Fruit fly (Drosophila melanogaster) whole organism, embryonic: Measurements from ENCODE around the gene nmo.

Source experiments
- Abd-B ChIP-seq: fragments of 200-800 bp; sonication (Bioruptor generic); optimal IDR thresholded peaks from 2 replicates; lab custom pipeline; 2018; ENCODE audit warnings: missing biosample characterization, mild to moderate bottlenecking, missing genetic modification characterization, moderate library complexity
- Antp ChIP-seq: fragments of 200-800 bp; sonication (Bioruptor generic); optimal IDR thresholded peaks from 3 replicates; lab custom pipeline; 2016; ENCODE audit warnings: missing biosample characterization, missing genetic modification characterization
- Bdp1 ChIP-seq: fragments of 200-800 bp; sonication (Bioruptor generic); optimal IDR thresholded peaks from 3 replicates; lab custom pipeline; 2016; ENCODE audit warnings: missing biosample characterization, missing genetic modification characterization
- Blimp-1 ChIP-seq: fragments of 200-800 bp; sonication (Bioruptor generic); optimal IDR thresholded peaks from 3 replicates; lab custom pipeline; 2018; ENCODE audit warnings: missing biosample characterization, missing genetic modification characterization, mild to moderate bottlenecking, moderate library complexity, missing genetic modification reagents
- CG10147 ChIP-seq: fragments of 200-800 bp; sonication (Bioruptor generic); optimal IDR thresholded peaks from 2 replicates; lab custom pipeline; 2019; ENCODE audit warnings: missing biosample characterization, mild to moderate bottlenecking, missing genetic modification characterization, moderate library complexity
- CG11695 ChIP-seq: fragments of 200-800 bp; sonication (Bioruptor generic); IDR thresholded peaks from 3 replicates; pipeline ENCODE4 v1.3.6; 2022; ENCODE audit warnings: missing biosample characterization, missing genetic modification characterization
- CG12219 ChIP-seq: fragments of 200-800 bp; sonication (Bioruptor generic); optimal IDR thresholded peaks from 3 replicates; lab custom pipeline; 2018; ENCODE audit warnings: missing biosample characterization, mild to moderate bottlenecking, missing genetic modification characterization
- CG12236 ChIP-seq: fragments of 200-800 bp; sonication (Bioruptor generic); optimal IDR thresholded peaks from 2 replicates; lab custom pipeline; 2016; ENCODE audit warnings: missing biosample characterization, missing genetic modification characterization
- CG13424 ChIP-seq: fragments of 200-800 bp; sonication (Bioruptor generic); optimal IDR thresholded peaks from 2 replicates; lab custom pipeline; 2019; ENCODE audit warnings: missing biosample characterization, mild to moderate bottlenecking, missing genetic modification characterization, moderate library complexity
- CG13624 ChIP-seq: fragments of 200-800 bp; sonication (Bioruptor generic); optimal IDR thresholded peaks from 2 replicates; lab custom pipeline; 2016; ENCODE audit warnings: missing biosample characterization, missing genetic modification characterization
- CG15073 ChIP-seq: fragments of 200-800 bp; sonication (Bioruptor generic); optimal IDR thresholded peaks from 2 replicates; lab custom pipeline; 2016; ENCODE audit warnings: missing biosample characterization, missing genetic modification characterization
- CG17328 ChIP-seq: fragments of 200-800 bp; sonication (Bioruptor generic); IDR thresholded peaks from 2 replicates; pipeline ENCODE4 v1.3.6; 2022; ENCODE audit warnings: missing biosample characterization, missing genetic modification characterization
- CG17361 ChIP-seq: fragments of 200-800 bp; sonication (Bioruptor generic); IDR thresholded peaks from 3 replicates; pipeline ENCODE4 v1.3.6; 2022; ENCODE audit warnings: missing biosample characterization, missing genetic modification characterization
- CG17912 ChIP-seq: fragments of 200-800 bp; sonication (Bioruptor generic); optimal IDR thresholded peaks from 2 replicates; lab custom pipeline; 2018; ENCODE audit warnings: missing biosample characterization, mild to moderate bottlenecking, missing genetic modification characterization
- CG18764 ChIP-seq: fragments of 200-800 bp; sonication (Bioruptor generic); optimal IDR thresholded peaks from 3 replicates; lab custom pipeline; 2016; ENCODE audit warnings: missing biosample characterization, missing genetic modification characterization
- CG2712 ChIP-seq: fragments of 200-800 bp; optimal IDR thresholded peaks from 3 replicates; lab custom pipeline; 2019; ENCODE audit warnings: missing biosample characterization, mild to moderate bottlenecking, missing genetic modification characterization, moderate library complexity
- CG2889 ChIP-seq: fragments of 200-800 bp; sonication (Bioruptor generic); IDR thresholded peaks from 3 replicates; pipeline ENCODE4 v1.3.6; 2022; ENCODE audit warnings: missing biosample characterization, missing genetic modification characterization
- CG43689 ChIP-seq: fragments of 200-800 bp; sonication (Bioruptor generic); IDR thresholded peaks from 2 replicates; pipeline ENCODE4 v1.3.6; 2022; ENCODE audit warnings: missing biosample characterization, missing genetic modification characterization
- CG6791 ChIP-seq: fragments of 200-800 bp; sonication (Bioruptor generic); IDR thresholded peaks from 3 replicates; pipeline ENCODE4 v1.3.6; 2022; ENCODE audit warnings: missing biosample characterization, missing genetic modification characterization; ENCODE audit not compliant: partially characterized antibody
- CG7839 ChIP-seq: fragments of 200-800 bp; sonication (Bioruptor generic); optimal IDR thresholded peaks from 3 replicates; lab custom pipeline; 2018; ENCODE audit warnings: missing biosample characterization, mild to moderate bottlenecking, missing genetic modification characterization, moderate library complexity
- CG9437 ChIP-seq: fragments of 200-800 bp; sonication (Bioruptor generic); optimal IDR thresholded peaks from 2 replicates; lab custom pipeline; 2018; ENCODE audit warnings: missing biosample characterization, mild to moderate bottlenecking, missing genetic modification characterization
- CG9797 ChIP-seq: fragments of 200-800 bp; sonication (Bioruptor generic); optimal IDR thresholded peaks from 3 replicates; lab custom pipeline; 2018; ENCODE audit warnings: missing biosample characterization, mild to moderate bottlenecking, missing genetic modification characterization
- CG9876 ChIP-seq: fragments of 200-800 bp; sonication (Bioruptor generic); optimal IDR thresholded peaks from 2 replicates; lab custom pipeline; 2016; ENCODE audit warnings: missing biosample characterization, missing genetic modification characterization
- CTCF ChIP-seq: fragments of 200-800 bp; sonication (Bioruptor generic); optimal IDR thresholded peaks from 2 replicates; lab custom pipeline; 2017; ENCODE audit warnings: missing biosample characterization, mild to moderate bottlenecking, missing genetic modification characterization, moderate library complexity
- Elba2 ChIP-seq: fragments of 200-800 bp; sonication (Bioruptor generic); optimal IDR thresholded peaks from 3 replicates; lab custom pipeline; 2016; ENCODE audit warnings: missing biosample characterization, missing genetic modification characterization
- H15 ChIP-seq: fragments of 200-800 bp; sonication (Bioruptor generic); IDR thresholded peaks from 3 replicates; pipeline ENCODE4 v1.3.6; 2022; ENCODE audit warnings: missing biosample characterization, missing genetic modification characterization
- HHEX ChIP-seq: fragments of 200-800 bp; sonication (Bioruptor generic); optimal IDR thresholded peaks from 3 replicates; lab custom pipeline; 2017; ENCODE audit warnings: missing biosample characterization, mild to moderate bottlenecking, missing genetic modification characterization, missing genetic modification reagents
- HLH3B ChIP-seq: fragments of 200-800 bp; sonication (Bioruptor generic); IDR thresholded peaks from 2 replicates; pipeline ENCODE4 v1.3.6; 2022; ENCODE audit warnings: missing biosample characterization, missing genetic modification characterization
- Hsf ChIP-seq: fragments of 200-800 bp; sonication (Bioruptor generic); optimal IDR thresholded peaks from 3 replicates; lab custom pipeline; 2016; ENCODE audit warnings: missing biosample characterization, missing genetic modification characterization
- Spps ChIP-seq: fragments of 200-800 bp; sonication (Bioruptor generic); optimal IDR thresholded peaks from 2 replicates; lab custom pipeline; 2018; ENCODE audit warnings: missing biosample characterization, mild to moderate bottlenecking, missing genetic modification characterization
- Trl ChIP-seq, 3 experiments: fragments of >200 bp in 2 of 3; fragments of 200-800 bp in 1 of 3; sonication (Bioruptor generic) in 1 of 3; optimal IDR thresholded peaks; 2 replicates in 1 of 3; 3 replicates in 2 of 3; lab custom pipeline; 2016 to 2017; ENCODE audit warnings: missing biosample characterization in 1 of 3, missing genetic modification characterization in 1 of 3
- ase ChIP-seq: fragments of 200-800 bp; sonication (Bioruptor generic); IDR thresholded peaks from 3 replicates; pipeline ENCODE4 v1.3.6; 2022; ENCODE audit warnings: missing biosample characterization, missing genetic modification characterization
- chif ChIP-seq, 2 experiments: fragments of 200-800 bp; sonication (Bioruptor generic); optimal IDR thresholded peaks; 3 replicates each; lab custom pipeline; 2016; ENCODE audit warnings: missing biosample characterization in 2 of 2, missing genetic modification characterization in 2 of 2
- danr ChIP-seq: fragments of 200-800 bp; sonication (Bioruptor generic); IDR thresholded peaks from 2 replicates; pipeline ENCODE4 v1.3.6; 2022; ENCODE audit warnings: missing biosample characterization, missing genetic modification characterization
- dpn ChIP-seq, 2 experiments: fragments of 200-800 bp; sonication (Bioruptor generic); optimal IDR thresholded peaks; 3 replicates each; lab custom pipeline; 2016; ENCODE audit warnings: missing biosample characterization in 2 of 2, missing genetic modification characterization in 2 of 2
- ems ChIP-seq: fragments of 200-800 bp; sonication (Bioruptor generic); optimal IDR thresholded peaks from 3 replicates; lab custom pipeline; 2016; ENCODE audit warnings: missing biosample characterization, missing genetic modification characterization
- eve ChIP-seq, 2 experiments: fragments of >200 bp; optimal IDR thresholded peaks; 2 replicates each; lab custom pipeline; 2017; ENCODE audit warnings: missing biosample characterization in 2 of 2, missing genetic modification characterization in 2 of 2
- exex ChIP-seq: fragments of 200-800 bp; sonication (Bioruptor generic); optimal IDR thresholded peaks from 4 replicates; lab custom pipeline; 2018; ENCODE audit warnings: missing biosample characterization, mild to moderate bottlenecking, missing genetic modification characterization, moderate library complexity
- fru ChIP-seq: fragments of >200 bp; optimal IDR thresholded peaks from 2 replicates; lab custom pipeline; 2017
- gce ChIP-seq: fragments of 200-800 bp; sonication (Bioruptor generic); IDR thresholded peaks from 3 replicates; pipeline ENCODE4 v1.3.6; 2022; ENCODE audit warnings: missing biosample characterization, missing genetic modification characterization
- jigr1 ChIP-seq: fragments of 200-800 bp; sonication (Bioruptor generic); IDR thresholded peaks from 3 replicates; pipeline ENCODE4 v1.3.6; 2022; ENCODE audit warnings: missing biosample characterization, missing genetic modification characterization
- jing ChIP-seq: fragments of 200-800 bp; sonication (Bioruptor generic); optimal IDR thresholded peaks from 2 replicates; lab custom pipeline; 2018; ENCODE audit warnings: missing biosample characterization, mild to moderate bottlenecking, missing genetic modification characterization
- jumu ChIP-seq: fragments of 200-800 bp; sonication (Bioruptor generic); optimal IDR thresholded peaks from 3 replicates; lab custom pipeline; 2016; ENCODE audit warnings: missing biosample characterization, missing genetic modification characterization
- kay ChIP-seq: fragments of 200-800 bp; sonication (Bioruptor generic); optimal IDR thresholded peaks from 2 replicates; lab custom pipeline; 2016; ENCODE audit warnings: missing biosample characterization, missing genetic modification characterization
- klu ChIP-seq: fragments of 200-800 bp; sonication (Bioruptor generic); IDR thresholded peaks from 2 replicates; pipeline ENCODE4 v1.3.6; 2022; ENCODE audit warnings: missing biosample characterization, missing genetic modification characterization
- lab ChIP-seq: fragments of 200-800 bp; sonication (Bioruptor generic); optimal IDR thresholded peaks from 3 replicates; lab custom pipeline; 2017; ENCODE audit warnings: missing biosample characterization, missing genetic modification characterization, mild to moderate bottlenecking, moderate library complexity, missing genetic modification reagents
- pan ChIP-seq, 4 experiments: fragments of >200 bp in 3 of 4; fragments of 200-800 bp in 1 of 4; sonication (Bioruptor generic) in 1 of 4; optimal IDR thresholded peaks in 3 of 4; IDR thresholded peaks in 1 of 4; 2 replicates each; pipeline versions ENCODE4 v1.3.6 to Lab custom; 2017 to 2022; ENCODE audit warnings: missing biosample characterization in 2 of 4, missing genetic modification characterization in 2 of 4, mixed read lengths in 1 of 4
- peb ChIP-seq: fragments of 200-800 bp; sonication (Bioruptor generic); IDR thresholded peaks from 2 replicates; pipeline ENCODE4 v1.3.6; 2022; ENCODE audit warnings: missing biosample characterization, missing genetic modification characterization
- tgo ChIP-seq: fragments of 200-800 bp; sonication (Bioruptor generic); IDR thresholded peaks from 3 replicates; pipeline ENCODE4 v1.3.6; 2022; ENCODE audit warnings: missing biosample characterization, missing genetic modification characterization
- toy ChIP-seq: fragments of 200-800 bp; sonication (Bioruptor generic); IDR thresholded peaks from 2 replicates; pipeline ENCODE4 v1.3.6; 2022; ENCODE audit warnings: missing biosample characterization, missing genetic modification characterization
- usp ChIP-seq: fragments of >200 bp; optimal IDR thresholded peaks from 2 replicates; lab custom pipeline; 2017; ENCODE audit warnings: missing biosample characterization, missing genetic modification characterization
- zfh2 ChIP-seq: fragments of 200-800 bp; sonication (Bioruptor generic); optimal IDR thresholded peaks from 2 replicates; lab custom pipeline; 2016; ENCODE audit warnings: missing biosample characterization, missing genetic modification characterization

Gene nmo

dm6 chr3L:8076160-8076559 is 97.3 kb downstream of the nmo start (continued):
- TF ChIP-seq H15 (GFP tag; lab: Robert Waterston, UW) (no peak), ase (GFP tag; lab: Robert Waterston, UW) (no peak), toy (GFP tag; lab: Robert Waterston, UW) (no peak), Elba2 (no peak), fru (lab: Kevin White, UChicago) (no peak), ems (GFP tag; lab: Kevin White, UChicago) (no peak), CTCF (no peak), tgo (GFP tag; lab: Robert Waterston, UW) (no peak), HHEX (GFP tag; lab: Kevin White, UChicago) (no peak), chif (GFP tag; optimal IDR thresholded peaks at IDR 0.05; lab: Kevin White, UChicago) (no peak), CG13424 (tag; lab: Kevin White, UChicago) (no peak), CG11695 (GFP tag; lab: Robert Waterston, UW) (0 out of 3 replicates have a peak, but pooled peaks have one; percentile 9), CG18764 (no peak), jumu (GFP tag; lab: Kevin White, UChicago) (no peak), usp (no peak), peb (GFP tag; lab: Robert Waterston, UW) (no peak), jigr1 (GFP tag; lab: Robert Waterston, UW) (no peak), HLH3B (GFP tag; lab: Robert Waterston, UW) (no peak), CG43689 (no peak), CG9797 (GFP tag; lab: Kevin White, UChicago) (no peak), CG15073 (GFP tag; lab: Kevin White, UChicago) (no peak), danr (GFP tag; lab: Robert Waterston, UW) (0 out of 2 replicates have a peak, but pooled peaks have one; percentile 8), CG7839 (tag; lab: Kevin White, UChicago) (peak; percentile 51), lab (GFP tag; lab: Kevin White, UChicago) (peak; percentile 32), CG17328 (GFP tag; lab: Robert Waterston, UW) (no peak), pan (optimal IDR thresholded peaks at IDR 0.05; lab: Kevin White, UChicago) (no peak), pan (GFP tag; optimal IDR thresholded peaks at IDR 0.05 in 1 of 2, IDR thresholded peaks at IDR 0.05 in 1 of 2) (peak in 1 of 2 experiments; percentile 36), CG17361 (0 out of 3 replicates have a peak, but pooled peaks have one; percentile 26), zfh2 (peak; percentile 29), kay (GFP tag; lab: Kevin White, UChicago) (peak; percentile 12), Trl (optimal IDR thresholded peaks at IDR 0.05; lab: Kevin White, UChicago) (no peak), Trl (GFP tag; optimal IDR thresholded peaks at IDR 0.05; lab: Kevin White, UChicago) (no peak), Blimp-1 (peak; percentile 27), CG12236 (GFP tag; lab: Kevin White, UChicago) (no peak), CG9437 (GFP tag; lab: Kevin White, UChicago) (peak; percentile 3), klu (no peak), exex (tag; lab: Kevin White, UChicago) (no peak), Antp (GFP tag; lab: Kevin White, UChicago) (no peak), CG2712 (peak; percentile 40), CG10147 (GFP tag; lab: Kevin White, UChicago) (peak; percentile 11), Spps (no peak), CG13624 (GFP tag; lab: Kevin White, UChicago) (peak; percentile 5), CG6791 (no peak), gce (GFP tag; lab: Robert Waterston, UW) (no peak), Abd-B (peak; percentile 17), Hsf (GFP tag; lab: Kevin White, UChicago) (no peak), Bdp1 (no peak), jing (GFP tag; lab: Kevin White, UChicago) (no peak), CG9876 (no peak), CG12219 (no peak), CG17912 (GFP tag; lab: Kevin White, UChicago) (no peak), eve (GFP tag; optimal IDR thresholded peaks at IDR 0.05; lab: Kevin White, UChicago) (no peak), CG2889 (GFP tag; lab: Robert Waterston, UW) (no peak), dpn (GFP tag; optimal IDR thresholded peaks at IDR 0.05; lab: Kevin White, UChicago) (peak in 1 of 2 experiments; percentile 21)
